Fruit fly (Drosophila melanogaster): ENCODE results near the gene CG10853.

DNA sequence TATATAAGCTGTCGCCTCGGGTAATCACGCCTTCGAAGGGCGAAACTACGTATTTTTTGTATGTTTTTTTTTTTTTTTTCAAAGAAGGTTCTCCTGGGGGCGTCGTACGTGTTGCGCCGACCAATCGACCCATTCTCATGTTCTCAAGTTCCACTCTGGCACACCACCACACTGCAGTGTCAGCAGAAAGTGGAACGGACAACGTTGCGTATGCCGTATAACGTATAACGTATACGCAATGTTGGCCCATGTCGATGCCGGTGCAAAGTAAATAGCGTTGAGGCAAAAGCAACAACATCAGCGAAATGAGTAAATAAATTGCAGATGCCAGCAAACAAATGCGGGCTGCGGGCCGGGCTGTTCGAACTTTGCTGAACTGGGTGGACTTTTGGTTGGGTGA lies 35.6 kb upstream of the CG10853 start:
- TF ChIP-seq Hr78 (GFP tag; optimal IDR thresholded peaks at IDR 0.05) (no peak), psq (GFP tag; optimal IDR thresholded peaks at IDR 0.05) (no peak), Rel (GFP tag; optimal IDR thresholded peaks at IDR 0.05) (no peak), Rel (tag; optimal IDR thresholded peaks at IDR 0.05) (no peak), Dfd (GFP tag; optimal IDR thresholded peaks at IDR 0.05) (no peak), GATAd (GFP tag; optimal IDR thresholded peaks at IDR 0.05) (no peak), br (GFP tag; optimal IDR thresholded peaks at IDR 0.05) (no peak), Mio (GFP tag; optimal IDR thresholded peaks at IDR 0.05) (no peak), ey (GFP tag; optimal IDR thresholded peaks at IDR 0.05) (no peak), tai (GFP tag; optimal IDR thresholded peaks at IDR 0.05) (no peak), woc (GFP tag; optimal IDR thresholded peaks at IDR 0.05) (no peak), dmrt93B (GFP tag; optimal IDR thresholded peaks at IDR 0.05) (no peak), dl (GFP tag; optimal IDR thresholded peaks at IDR 0.05; ENCODE audit: insufficient read depth in 1 of 2, partially characterized antibody in 2 of 2) (no peak), Myc (optimal IDR thresholded peaks at IDR 0.05) (no peak), usp (GFP tag; optimal IDR thresholded peaks at IDR 0.05) (no peak)
